Fruit fly (Drosophila melanogaster) whole organism, embryonic: Measurements from ENCODE around the gene mRpL35.

Experiments used
- Ada2b ChIP-seq: fragments of 200-800 bp; sonication (Bioruptor generic); IDR thresholded peaks from 2 replicates; pipeline ENCODE4 v1.3.6; 2022; ENCODE audit warnings: missing biosample characterization, missing genetic modification characterization
- B-H2 ChIP-seq: fragments of 200-800 bp; sonication (Bioruptor generic); optimal IDR thresholded peaks from 2 replicates; lab custom pipeline; 2018; ENCODE audit warnings: missing biosample characterization, mild to moderate bottlenecking, missing genetic modification characterization
- BtbVII ChIP-seq: fragments of 200-800 bp; sonication (Bioruptor generic); optimal IDR thresholded peaks from 3 replicates; lab custom pipeline; 2017; ENCODE audit warnings: missing biosample characterization, mild to moderate bottlenecking, missing genetic modification characterization
- CG10274 ChIP-seq: fragments of 200-800 bp; sonication (Bioruptor generic); optimal IDR thresholded peaks from 3 replicates; lab custom pipeline; 2017; ENCODE audit warnings: missing biosample characterization, mild to moderate bottlenecking, missing genetic modification characterization
- CG11504 ChIP-seq: fragments of 200-800 bp; sonication (Bioruptor generic); optimal IDR thresholded peaks from 3 replicates; lab custom pipeline; 2019; ENCODE audit warnings: missing biosample characterization, mild to moderate bottlenecking, missing genetic modification characterization, moderate library complexity
- CG12071 ChIP-seq: fragments of 200-800 bp; sonication (Bioruptor generic); optimal IDR thresholded peaks from 3 replicates; lab custom pipeline; 2018; ENCODE audit warnings: missing biosample characterization, mild to moderate bottlenecking, missing genetic modification characterization
- CG1233 ChIP-seq: fragments of 200-800 bp; sonication (Bioruptor generic); optimal IDR thresholded peaks from 4 replicates; lab custom pipeline; 2018; ENCODE audit warnings: missing biosample characterization, mild to moderate bottlenecking, missing genetic modification characterization
- CG14965 ChIP-seq: fragments of 200-800 bp; sonication (Bioruptor generic); optimal IDR thresholded peaks from 2 replicates; lab custom pipeline; 2016; ENCODE audit warnings: missing biosample characterization, missing genetic modification characterization, borderline replicate concordance
- CG15601 ChIP-seq: fragments of 200-800 bp; sonication (Bioruptor generic); optimal IDR thresholded peaks from 3 replicates; lab custom pipeline; 2019; ENCODE audit warnings: missing biosample characterization, mild to moderate bottlenecking, missing genetic modification characterization, moderate library complexity
- CG16863 ChIP-seq: fragments of 200-800 bp; sonication (Bioruptor generic); optimal IDR thresholded peaks from 3 replicates; lab custom pipeline; 2016; ENCODE audit warnings: missing biosample characterization, missing genetic modification characterization
- CG17802 ChIP-seq: fragments of 200-800 bp; sonication (Bioruptor generic); optimal IDR thresholded peaks from 2 replicates; lab custom pipeline; 2018; ENCODE audit warnings: missing biosample characterization, mild to moderate bottlenecking, missing genetic modification characterization, moderate library complexity
- CG18476 ChIP-seq: fragments of 200-800 bp; sonication (Bioruptor generic); optimal IDR thresholded peaks from 2 replicates; lab custom pipeline; 2016; ENCODE audit warnings: missing biosample characterization, mild to moderate bottlenecking, missing genetic modification characterization
- CG2678 ChIP-seq: fragments of 200-800 bp; sonication (Bioruptor generic); optimal IDR thresholded peaks from 3 replicates; lab custom pipeline; 2019; ENCODE audit warnings: missing biosample characterization, mild to moderate bottlenecking, missing genetic modification characterization, moderate library complexity
- CG30403 ChIP-seq: fragments of 200-800 bp; sonication (Bioruptor generic); optimal IDR thresholded peaks from 3 replicates; lab custom pipeline; 2016; ENCODE audit warnings: missing biosample characterization, missing genetic modification characterization
- CG33557 ChIP-seq: fragments of 200-800 bp; sonication (Bioruptor generic); optimal IDR thresholded peaks from 2 replicates; lab custom pipeline; 2019; ENCODE audit warnings: missing biosample characterization, mild to moderate bottlenecking, missing genetic modification characterization, moderate library complexity
- CG4730 ChIP-seq: fragments of 200-800 bp; sonication (Bioruptor generic); IDR thresholded peaks from 2 replicates; pipeline ENCODE4 v1.3.6; 2022; ENCODE audit warnings: missing biosample characterization, missing genetic modification characterization
- CG5245 ChIP-seq: fragments of 200-800 bp; sonication (Bioruptor generic); optimal IDR thresholded peaks from 3 replicates; lab custom pipeline; 2016; ENCODE audit warnings: missing biosample characterization, missing genetic modification characterization
- CG6765 ChIP-seq: fragments of 200-800 bp; sonication (Bioruptor generic); optimal IDR thresholded peaks from 3 replicates; lab custom pipeline; 2017; ENCODE audit warnings: missing biosample characterization, mild to moderate bottlenecking, missing genetic modification characterization
- CG9437 ChIP-seq: fragments of 200-800 bp; sonication (Bioruptor generic); optimal IDR thresholded peaks from 2 replicates; lab custom pipeline; 2018; ENCODE audit warnings: missing biosample characterization, mild to moderate bottlenecking, missing genetic modification characterization
- CrebB ChIP-seq: fragments of 200-800 bp; sonication (Bioruptor generic); optimal IDR thresholded peaks from 3 replicates; lab custom pipeline; 2018; ENCODE audit warnings: missing biosample characterization, mild to moderate bottlenecking, missing genetic modification characterization
- Dek ChIP-seq: fragments of 200-800 bp; sonication (Bioruptor generic); optimal IDR thresholded peaks from 3 replicates; lab custom pipeline; 2019; ENCODE audit warnings: missing biosample characterization, mild to moderate bottlenecking, missing genetic modification characterization, moderate library complexity
- Dref ChIP-seq: fragments of 200-800 bp; sonication (Bioruptor generic); IDR thresholded peaks from 2 replicates; pipeline ENCODE4 v1.3.6; 2022; ENCODE audit warnings: missing biosample characterization, missing genetic modification characterization
- Drgx ChIP-seq: fragments of 200-800 bp; sonication (Bioruptor generic); IDR thresholded peaks from 2 replicates; pipeline ENCODE4 v1.3.6; 2022; ENCODE audit warnings: missing biosample characterization, missing genetic modification characterization
- E2f1 ChIP-seq: fragments of 200-800 bp; sonication (Bioruptor generic); IDR thresholded peaks from 2 replicates; pipeline ENCODE4 v1.3.6; 2022; ENCODE audit warnings: missing biosample characterization, missing genetic modification characterization
- ERR ChIP-seq: fragments of 200-800 bp; sonication (Bioruptor generic); optimal IDR thresholded peaks from 2 replicates; lab custom pipeline; 2016; ENCODE audit warnings: missing biosample characterization, missing genetic modification characterization
- GATAe ChIP-seq: fragments of 200-800 bp; sonication (Bioruptor generic); conservative IDR thresholded peaks from 2 replicates; pipeline ENCODE4 v1.3.6; 2022; ENCODE audit warnings: missing biosample characterization, missing genetic modification characterization
- Meics ChIP-seq: fragments of 200-800 bp; sonication (Bioruptor generic); optimal IDR thresholded peaks from 2 replicates; lab custom pipeline; 2017; ENCODE audit warnings: missing biosample characterization, mild to moderate bottlenecking, missing genetic modification characterization
- Side ChIP-seq: fragments of 200-800 bp; sonication (Bioruptor generic); optimal IDR thresholded peaks from 2 replicates; lab custom pipeline; 2016; ENCODE audit warnings: missing biosample characterization, missing genetic modification characterization
- Stat92E ChIP-seq, 3 experiments: fragments of >200 bp in 2 of 3; fragments of 200-800 bp in 1 of 3; sonication (Bioruptor generic) in 1 of 3; optimal IDR thresholded peaks; 2 replicates each; lab custom pipeline; 2017 to 2019; ENCODE audit warnings: missing biosample characterization in 3 of 3, missing genetic modification characterization in 3 of 3, mild to moderate bottlenecking in 1 of 3, moderate library complexity in 1 of 3
- Trl ChIP-seq, 3 experiments: fragments of >200 bp in 2 of 3; fragments of 200-800 bp in 1 of 3; sonication (Bioruptor generic) in 1 of 3; optimal IDR thresholded peaks; 2 replicates in 1 of 3; 3 replicates in 2 of 3; lab custom pipeline; 2016 to 2017; ENCODE audit warnings: missing biosample characterization in 1 of 3, missing genetic modification characterization in 1 of 3
- ase ChIP-seq: fragments of 200-800 bp; sonication (Bioruptor generic); IDR thresholded peaks from 3 replicates; pipeline ENCODE4 v1.3.6; 2022; ENCODE audit warnings: missing biosample characterization, missing genetic modification characterization
- chif ChIP-seq, 2 experiments: fragments of 200-800 bp; sonication (Bioruptor generic); optimal IDR thresholded peaks; 3 replicates each; lab custom pipeline; 2016; ENCODE audit warnings: missing biosample characterization in 2 of 2, missing genetic modification characterization in 2 of 2
- croc ChIP-seq: fragments of 200-800 bp; sonication (Bioruptor generic); conservative IDR thresholded peaks from 3 replicates; pipeline ENCODE4 v1.3.6; 2022; ENCODE audit warnings: missing biosample characterization, missing genetic modification characterization
- dati ChIP-seq: fragments of 200-800 bp; sonication (Bioruptor generic); IDR thresholded peaks from 2 replicates; pipeline ENCODE4 v1.3.6; 2022; ENCODE audit warnings: missing biosample characterization, missing genetic modification characterization
- dm ChIP-seq: fragments of 200-800 bp; sonication (Bioruptor generic); optimal IDR thresholded peaks from 3 replicates; lab custom pipeline; 2016; ENCODE audit warnings: missing biosample characterization, missing genetic modification characterization
- ems ChIP-seq: fragments of 200-800 bp; sonication (Bioruptor generic); optimal IDR thresholded peaks from 3 replicates; lab custom pipeline; 2016; ENCODE audit warnings: missing biosample characterization, missing genetic modification characterization
- fd96Cb ChIP-seq: fragments of 200-800 bp; sonication (Bioruptor generic); optimal IDR thresholded peaks from 2 replicates; lab custom pipeline; 2018; ENCODE audit warnings: missing biosample characterization, mild to moderate bottlenecking, missing genetic modification characterization, moderate library complexity
- ftz-f1 ChIP-seq: fragments of 200-800 bp; sonication (Bioruptor generic); optimal IDR thresholded peaks from 2 replicates; lab custom pipeline; 2016; ENCODE audit warnings: missing biosample characterization, missing genetic modification characterization
- hkb ChIP-seq, 2 experiments: fragments of 200-800 bp in 1 of 2; fragments of >200 bp in 1 of 2; sonication (Bioruptor generic) in 1 of 2; IDR thresholded peaks in 1 of 2; optimal IDR thresholded peaks in 1 of 2; 2 replicates each; pipeline versions ENCODE4 v1.3.6 to Lab custom; 2017 to 2022; ENCODE audit warnings: missing biosample characterization in 1 of 2, missing genetic modification characterization in 1 of 2
- jing ChIP-seq: fragments of 200-800 bp; sonication (Bioruptor generic); optimal IDR thresholded peaks from 2 replicates; lab custom pipeline; 2018; ENCODE audit warnings: missing biosample characterization, mild to moderate bottlenecking, missing genetic modification characterization
- maf-S ChIP-seq: fragments of 200-800 bp; sonication (Bioruptor generic); optimal IDR thresholded peaks from 2 replicates; lab custom pipeline; 2016; ENCODE audit warnings: missing biosample characterization, missing genetic modification characterization
- pan ChIP-seq, 4 experiments: fragments of >200 bp in 3 of 4; fragments of 200-800 bp in 1 of 4; sonication (Bioruptor generic) in 1 of 4; optimal IDR thresholded peaks in 3 of 4; IDR thresholded peaks in 1 of 4; 2 replicates each; pipeline versions ENCODE4 v1.3.6 to Lab custom; 2017 to 2022; ENCODE audit warnings: missing biosample characterization in 2 of 4, missing genetic modification characterization in 2 of 4, mixed read lengths in 1 of 4
- prd ChIP-seq, 3 experiments: fragments of >200 bp in 2 of 3; fragments of 200-800 bp in 1 of 3; sonication (Bioruptor generic) in 1 of 3; optimal IDR thresholded peaks in 2 of 3; IDR thresholded peaks in 1 of 3; 2 replicates in 2 of 3; 3 replicates in 1 of 3; pipeline versions ENCODE4 v1.3.6 to Lab custom; 2017 to 2022; ENCODE audit warnings: missing biosample characterization in 1 of 3, missing genetic modification characterization in 1 of 3
- sd ChIP-seq: fragments of 200-800 bp; sonication (Bioruptor generic); optimal IDR thresholded peaks from 3 replicates; lab custom pipeline; 2018; ENCODE audit warnings: missing biosample characterization, mild to moderate bottlenecking, missing genetic modification characterization, moderate library complexity
- sug ChIP-seq: fragments of 200-800 bp; optimal IDR thresholded peaks from 2 replicates; lab custom pipeline; 2019; ENCODE audit warnings: missing biosample characterization, mild to moderate bottlenecking, missing genetic modification characterization, moderate library complexity
- tx ChIP-seq: fragments of 200-800 bp; sonication (Bioruptor generic); optimal IDR thresholded peaks from 2 replicates; lab custom pipeline; 2016; ENCODE audit warnings: missing biosample characterization, missing genetic modification characterization
- wdn ChIP-seq: fragments of 200-800 bp; sonication (Bioruptor generic); IDR thresholded peaks from 2 replicates; pipeline ENCODE4 v1.3.6; 2022; ENCODE audit warnings: missing biosample characterization, missing genetic modification characterization
- zf30C ChIP-seq: fragments of 200-800 bp; sonication (Bioruptor generic); optimal IDR thresholded peaks from 3 replicates; lab custom pipeline; 2018; ENCODE audit warnings: missing biosample characterization, mild to moderate bottlenecking, missing genetic modification characterization
- zfh2 ChIP-seq: fragments of 200-800 bp; sonication (Bioruptor generic); optimal IDR thresholded peaks from 2 replicates; lab custom pipeline; 2016; ENCODE audit warnings: missing biosample characterization, missing genetic modification characterization

Gene mRpL35

dm6 chr3R:22034160-22034742 lies 10.9 kb downstream of the mRpL35 start, which contains the start of the genes CG45099, CG6015, pit and Fadd (continued):
- TF ChIP-seq CG1233 (GFP tag; lab: Kevin White, UChicago) (no peak), Ada2b (GFP tag; lab: Robert Waterston, UW) (no peak), dati (no peak), jing (GFP tag; lab: Kevin White, UChicago) (no peak), ems (GFP tag; lab: Kevin White, UChicago) (no peak), zfh2 (GFP tag; lab: Kevin White, UChicago) (no peak), Dref (GFP tag; lab: Robert Waterston, UW) (peak; percentile 74), Trl (optimal IDR thresholded peaks at IDR 0.05; lab: Kevin White, UChicago) (no peak), Trl (GFP tag; optimal IDR thresholded peaks at IDR 0.05; lab: Kevin White, UChicago) (no peak), ERR (GFP tag; lab: Kevin White, UChicago) (no peak), CG6765 (GFP tag; lab: Kevin White, UChicago) (no peak), chif (GFP tag; optimal IDR thresholded peaks at IDR 0.05; lab: Kevin White, UChicago) (no peak), croc (GFP tag; lab: Robert Waterston, UW) (no peak), hkb (optimal IDR thresholded peaks at IDR 0.05; lab: Kevin White, UChicago) (no peak), hkb (GFP tag; IDR thresholded peaks at IDR 0.05; lab: Robert Waterston, UW) (no peak), CG16863 (GFP tag; lab: Kevin White, UChicago) (no peak), CG18476 (no peak), CrebB (tag; lab: Kevin White, UChicago) (no peak), Dek (tag; lab: Kevin White, UChicago) (no peak), zf30C (GFP tag; lab: Kevin White, UChicago) (no peak), CG14965 (GFP tag; lab: Kevin White, UChicago) (no peak), Meics (GFP tag; lab: Kevin White, UChicago) (no peak), Drgx (GFP tag; lab: Robert Waterston, UW) (no peak), CG4730 (GFP tag; lab: Robert Waterston, UW) (no peak), tx (GFP tag; lab: Kevin White, UChicago) (no peak), CG10274 (no peak), ftz-f1 (GFP tag; lab: Kevin White, UChicago) (no peak), CG17802 (no peak), fd96Cb (tag; lab: Kevin White, UChicago) (no peak), pan (optimal IDR thresholded peaks at IDR 0.05; lab: Kevin White, UChicago) (no peak), pan (GFP tag; optimal IDR thresholded peaks at IDR 0.05 in 1 of 2, IDR thresholded peaks at IDR 0.05 in 1 of 2) (no peak), CG30403 (GFP tag; lab: Kevin White, UChicago) (no peak), CG11504 (no peak), CG5245 (GFP tag; lab: Kevin White, UChicago) (no peak), CG2678 (tag; lab: Kevin White, UChicago) (no peak), E2f1 (GFP tag; lab: Robert Waterston, UW) (no peak), maf-S (GFP tag; lab: Kevin White, UChicago) (no peak), CG15601 (tag; lab: Kevin White, UChicago) (no peak), sd (tag; lab: Kevin White, UChicago) (no peak), dm (GFP tag; lab: Kevin White, UChicago) (peak; percentile 40), sug (tag; lab: Kevin White, UChicago) (no peak), prd (optimal IDR thresholded peaks at IDR 0.05; lab: Kevin White, UChicago) (no peak), prd (GFP tag; IDR thresholded peaks at IDR 0.05; lab: Robert Waterston, UW) (no peak), Stat92E (GFP tag; optimal IDR thresholded peaks at IDR 0.05; lab: Kevin White, UChicago) (peak in 1 of 3 experiments; percentile 52), CG9437 (no peak), BtbVII (GFP tag; lab: Kevin White, UChicago) (no peak), CG12071 (no peak), ase (GFP tag; lab: Robert Waterston, UW) (no peak), GATAe (GFP tag; lab: Robert Waterston, UW) (no peak), B-H2 (GFP tag; lab: Kevin White, UChicago) (no peak), Side (GFP tag; lab: Kevin White, UChicago) (no peak), wdn (GFP tag; lab: Robert Waterston, UW) (no peak), CG33557 (GFP tag; lab: Kevin White, UChicago) (no peak)
